Worm (Caenorhabditis elegans): ENCODE measurements around the gene F53B1.8.
A peak's percentile ranks its signal among the peaks of the same experiment; 100 is the strongest.

Gene F53B1.8

ce11 chrX:2074055-2074454 lies 56.0 kb downstream of the F53B1.8 start, which contains the start of gene txdc-12.2:
TSS of gene txdc-12.2 (plus strand) at chrX:2074450.
- TF ChIP-seq nhr-23 (tag; optimal IDR thresholded peaks at IDR 0.05) (peak; percentile 87), egl-5 (tag; optimal IDR thresholded peaks at IDR 0.05) (peak; percentile 20), nhr-25 (tag; optimal IDR thresholded peaks at IDR 0.05) (peak; percentile 59), nhr-67 (tag; optimal IDR thresholded peaks at IDR 0.05) (no peak)

All from whole organism, L3 larva.